Worm (Caenorhabditis elegans) whole organism, midembryonic: ENCODE results near the gene srh-47.

Experiments
- T22C8.4 ChIP-seq: fragments of 200-800 bp; sonication (Bioruptor generic); IDR thresholded peaks from 2 replicates; pipeline ENCODE4 v1.3.6; 2022; ENCODE audit warnings: missing genetic modification characterization, missing compliant biosample characterization
- cog-1 ChIP-seq: sonication (generic microtip); optimal IDR thresholded peaks from 2 replicates; lab custom pipeline; 2016; ENCODE audit warnings: missing genetic modification characterization, missing compliant biosample characterization
- flt-1 ChIP-seq: fragments of 200-800 bp; sonication (Bioruptor generic); IDR thresholded peaks from 2 replicates; pipeline ENCODE4 v1.3.6; 2022; ENCODE audit warnings: missing genetic modification characterization, missing compliant biosample characterization
- klf-2 ChIP-seq: fragments of 200-800 bp; sonication (Bioruptor generic); conservative IDR thresholded peaks from 2 replicates; pipeline ENCODE4 v1.3.6; 2022; ENCODE audit warnings: missing genetic modification reagents, missing genetic modification characterization, missing compliant biosample characterization
- med-1 ChIP-seq: sonication (generic microtip); optimal IDR thresholded peaks from 2 replicates; lab custom pipeline; 2017; ENCODE audit warnings: missing genetic modification characterization, mild to moderate bottlenecking, missing compliant biosample characterization, antibody characterized with exemption, missing genetic modification reagents; ENCODE audit not compliant: insufficient read depth
- ref-1 ChIP-seq: fragments of 200-800 bp; sonication (Bioruptor generic); conservative IDR thresholded peaks from 2 replicates; pipeline ENCODE4 v1.3.6; 2022; ENCODE audit warnings: missing genetic modification reagents, missing genetic modification characterization, missing compliant biosample characterization
- tab-1 ChIP-seq: fragments of 200-800 bp; sonication (Bioruptor generic); IDR thresholded peaks from 2 replicates; pipeline ENCODE4 v1.3.6; 2022; ENCODE audit warnings: missing genetic modification characterization, missing compliant biosample characterization
- ztf-23 ChIP-seq: fragments of 200-800 bp; sonication (Bioruptor generic); IDR thresholded peaks from 2 replicates; pipeline ENCODE4 v1.3.6; 2022; ENCODE audit warnings: missing genetic modification reagents, missing genetic modification characterization, missing compliant biosample characterization
- ztf-29 ChIP-seq: fragments of 200-800 bp; sonication (Bioruptor generic); IDR thresholded peaks from 2 replicates; pipeline ENCODE4 v1.3.6; 2022; ENCODE audit warnings: missing genetic modification reagents, missing genetic modification characterization, missing compliant biosample characterization

The srh-47 gene

DNA sequence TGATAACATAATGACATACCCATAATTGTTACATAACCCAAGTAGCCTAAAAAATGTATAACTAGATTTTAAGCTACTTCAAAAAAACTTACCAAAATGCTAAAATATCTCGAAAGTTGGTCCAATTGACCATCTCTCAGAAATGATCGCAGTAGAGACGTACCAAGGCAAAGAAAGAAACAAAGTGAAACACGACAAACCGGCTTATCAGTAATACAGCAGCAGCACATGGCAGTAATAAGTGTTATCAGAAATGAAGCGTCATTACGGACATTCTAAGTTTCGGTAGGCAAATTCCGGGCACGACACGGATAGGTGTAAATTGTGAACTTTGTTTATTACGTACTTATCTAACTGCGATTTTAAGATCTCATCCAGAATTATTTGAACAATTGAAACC, 35.0 kb downstream of the srh-47 start, which contains the start of gene cln-3.1:
TSS of gene cln-3.1 (minus strand) at position 171 of the 400 bp plus-strand sequence.
- TF ChIP-seq klf-2 = no peak
- no peak for TF ChIP-seq ztf-29
- no peak for TF ChIP-seq cog-1 (tag; lab: Kevin White, UChicago)
- TF ChIP-seq med-1 (GFP tag; lab: Kevin White, UChicago) = no peak
- TF ChIP-seq T22C8.4 (GFP tag; lab: Robert Waterston, UW) = no peak
- no peak for TF ChIP-seq ztf-23 (GFP tag; lab: Robert Waterston, UW)

DNA sequence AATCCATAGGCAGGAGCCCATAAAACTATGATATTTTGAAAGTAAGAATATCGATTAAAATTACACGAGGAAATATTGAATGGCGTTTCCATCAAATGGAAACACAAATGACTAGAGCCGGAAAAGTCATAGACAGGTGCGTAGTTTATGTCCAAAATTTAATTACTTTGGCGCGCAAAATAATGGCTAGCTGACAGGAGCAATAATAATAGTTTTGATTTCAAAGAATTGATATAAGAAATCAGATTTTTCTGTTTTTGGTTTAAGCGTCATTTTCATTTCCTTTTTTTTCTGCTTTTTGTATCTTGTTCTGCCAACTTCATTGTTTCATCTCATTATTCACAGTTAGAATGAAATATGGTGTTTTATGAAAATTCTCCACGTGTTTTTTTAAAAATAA, 37.4 kb downstream of the srh-47 start, which contains the start of gene F07B10.4:
TSS of gene F07B10.4 (minus strand) at position 101 of the 400 bp plus-strand sequence.
- no peak for TF ChIP-seq flt-1 (GFP tag; lab: Robert Waterston, UW)
- no peak for TF ChIP-seq cog-1 (tag; lab: Kevin White, UChicago)
- TF ChIP-seq klf-2 = no peak
- TF ChIP-seq ztf-29 = no peak
- TF ChIP-seq ztf-23 (GFP tag; lab: Robert Waterston, UW) = no peak
- TF ChIP-seq med-1 (GFP tag; lab: Kevin White, UChicago) = no peak
- TF ChIP-seq T22C8.4 (GFP tag; lab: Robert Waterston, UW) = no peak
- TF ChIP-seq tab-1 = no peak
- TF ChIP-seq ref-1 (GFP tag; lab: Robert Waterston, UW) = no peak

DNA sequence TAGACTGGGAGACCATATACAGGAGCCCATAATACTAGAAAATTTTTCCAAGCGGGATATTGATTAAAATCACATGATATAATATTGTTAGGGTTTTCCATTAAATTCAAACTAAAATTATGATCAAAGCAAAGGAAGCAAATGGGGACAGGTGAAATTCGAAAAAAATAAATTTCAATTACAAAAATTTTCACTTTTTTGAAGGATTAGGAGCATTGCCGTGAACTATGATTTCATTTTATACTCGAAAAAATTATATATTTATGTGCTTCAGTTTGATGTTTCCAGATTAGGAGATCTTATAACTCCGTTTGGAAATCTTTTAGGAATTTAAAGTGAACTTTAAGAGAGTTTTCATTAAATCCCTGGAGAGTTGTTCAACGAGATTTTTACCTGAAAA, 39.8 kb downstream of the srh-47 start, which contains the start of gene F07B10.7:
TSS of gene F07B10.7 (minus strand) at position 101 of the 400 bp plus-strand sequence.
- TF ChIP-seq flt-1 (GFP tag; lab: Robert Waterston, UW) = no peak
- no peak for TF ChIP-seq ref-1 (GFP tag; lab: Robert Waterston, UW)
- TF ChIP-seq tab-1 = no peak
- no peak for TF ChIP-seq ztf-29
- no peak for TF ChIP-seq med-1 (GFP tag; lab: Kevin White, UChicago)

DNA sequence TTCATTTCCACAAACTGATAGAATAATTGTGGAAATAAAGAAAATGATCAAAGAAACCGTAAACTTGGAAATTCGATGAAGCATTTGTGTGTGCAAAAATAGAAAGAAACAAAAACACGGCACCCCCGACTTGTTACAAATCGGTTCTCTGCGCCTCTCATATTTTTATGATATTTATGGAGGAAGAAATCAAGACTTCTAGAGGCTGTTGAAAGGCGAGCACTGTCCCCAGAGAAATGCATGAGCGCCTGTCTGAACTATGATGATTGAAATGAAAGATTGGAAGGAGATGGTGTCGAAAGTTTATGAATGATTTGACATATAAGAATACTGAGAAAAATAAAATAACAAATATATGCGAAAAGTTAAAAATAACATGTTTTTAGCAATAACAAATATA, 41.5 kb downstream of the srh-47 start, which contains the start of gene lgc-36:
TSS of gene lgc-36 (minus strand) at position 101 of the 400 bp plus-strand sequence.
- TF ChIP-seq T22C8.4 (GFP tag; lab: Robert Waterston, UW) (no peak), flt-1 (GFP tag; lab: Robert Waterston, UW) (no peak), klf-2 (no peak), med-1 (GFP tag; lab: Kevin White, UChicago) (no peak), ref-1 (GFP tag; lab: Robert Waterston, UW) (no peak), tab-1 (no peak), ztf-23 (GFP tag; lab: Robert Waterston, UW) (no peak), ztf-29 (no peak), cog-1 (tag; lab: Kevin White, UChicago) (no peak)

DNA sequence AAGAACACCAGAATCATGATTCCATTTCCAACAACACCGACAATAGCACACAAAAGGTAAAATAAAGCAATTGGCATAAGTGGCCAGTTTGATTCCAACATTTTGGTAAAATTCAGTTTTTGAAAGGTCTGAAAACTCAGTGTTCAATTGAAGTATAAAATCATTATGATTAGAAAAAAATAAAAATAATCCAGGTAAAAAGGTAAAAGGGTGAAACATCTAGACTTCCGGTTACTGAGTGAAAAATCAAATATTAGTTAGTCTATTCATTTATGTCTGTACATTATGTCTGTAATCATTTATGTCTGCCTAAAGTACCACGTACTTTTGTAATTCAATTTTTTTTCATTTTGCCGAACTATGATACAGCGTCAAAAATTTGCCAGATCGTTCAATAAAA, 45.5 kb downstream of the srh-47 start, which contains the start of gene srsx-31:
TSS of gene srsx-31 (minus strand) at position 101 of the 400 bp plus-strand sequence.
- TF ChIP-seq ref-1 (GFP tag; lab: Robert Waterston, UW) = no peak
- TF ChIP-seq klf-2 = no peak
- no peak for TF ChIP-seq T22C8.4 (GFP tag; lab: Robert Waterston, UW)

DNA sequence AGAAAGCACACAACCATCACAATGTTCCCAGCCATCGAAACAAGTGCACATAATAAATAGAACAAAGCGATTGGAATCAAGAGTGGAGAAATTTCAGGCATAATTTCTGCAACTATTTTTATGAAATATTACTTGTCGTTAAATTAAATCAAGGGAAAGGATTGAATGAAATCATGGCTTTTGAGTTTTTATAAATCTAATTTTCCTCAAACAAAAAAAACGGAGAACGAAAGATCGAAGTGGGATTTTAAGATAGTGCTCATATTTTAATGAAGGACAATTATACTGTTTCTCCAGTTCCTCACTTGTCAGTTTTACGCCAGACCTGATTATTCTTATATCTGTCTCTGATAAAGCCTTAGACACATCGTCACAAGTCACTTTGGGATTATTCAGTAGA, 48.0 kb downstream of the srh-47 start, which contains the start of gene srsx-33:
TSS of gene srsx-33 (minus strand) at position 101 of the 400 bp plus-strand sequence.
- TF ChIP-seq med-1 (GFP tag; lab: Kevin White, UChicago) (no peak), cog-1 (tag; lab: Kevin White, UChicago) (no peak), klf-2 (no peak), ztf-23 (GFP tag; lab: Robert Waterston, UW) (no peak), ref-1 (GFP tag; lab: Robert Waterston, UW) (no peak), tab-1 (no peak), T22C8.4 (GFP tag; lab: Robert Waterston, UW) (no peak), flt-1 (GFP tag; lab: Robert Waterston, UW) (no peak), ztf-29 (no peak)

DNA sequence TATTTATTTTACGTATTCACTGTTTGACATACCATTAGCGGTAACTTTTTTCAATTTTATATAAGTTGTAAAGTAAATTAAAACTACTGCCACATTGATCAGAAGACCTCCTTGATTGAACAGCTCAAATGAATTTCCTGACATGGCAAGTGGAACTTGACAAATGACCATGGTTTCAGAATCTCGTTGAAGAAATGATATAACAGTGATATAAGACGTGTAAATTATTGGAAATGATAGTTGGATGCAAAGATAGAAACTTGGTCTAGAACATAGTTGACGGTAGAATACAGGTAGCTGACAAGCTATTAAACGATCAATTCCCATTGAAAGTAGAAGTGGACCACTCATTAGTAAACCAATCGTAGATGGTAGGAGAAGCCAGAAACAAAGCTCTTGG, 48.6 kb downstream of the srh-47 start:
- TF ChIP-seq klf-2 (no peak), ztf-23 (GFP tag; lab: Robert Waterston, UW) (no peak), ztf-29 (no peak), med-1 (GFP tag; lab: Kevin White, UChicago) (no peak), T22C8.4 (GFP tag; lab: Robert Waterston, UW) (no peak), cog-1 (tag; lab: Kevin White, UChicago) (no peak)

DNA sequence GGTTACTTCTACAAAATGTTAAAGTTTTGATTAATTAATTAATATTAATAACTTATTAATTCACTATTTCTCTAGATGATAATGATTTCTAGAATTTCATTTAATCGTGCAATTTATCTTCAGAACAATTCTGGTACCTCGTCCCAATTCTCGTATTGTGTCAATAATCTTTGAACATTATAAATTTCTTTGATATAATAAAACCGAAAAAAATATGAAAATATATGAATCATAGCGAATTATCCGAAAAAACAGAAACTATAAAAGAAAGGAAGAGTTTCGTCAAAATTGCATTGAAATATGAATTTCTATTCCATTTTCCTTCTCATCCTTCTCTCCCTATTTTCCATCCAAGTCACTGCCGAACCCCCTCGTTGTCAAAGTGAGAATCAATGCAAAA, 49.7 kb downstream of the srh-47 start, which contains the start of gene T19B10.12:
TSS of gene T19B10.12 (plus strand) at position 301 of the 400 bp plus-strand sequence.
- TF ChIP-seq flt-1 (GFP tag; lab: Robert Waterston, UW) (no peak), ztf-29 (no peak), ref-1 (GFP tag; lab: Robert Waterston, UW) (no peak), klf-2 (no peak), tab-1 (no peak), cog-1 (tag; lab: Kevin White, UChicago) (no peak), med-1 (GFP tag; lab: Kevin White, UChicago) (no peak)
